Worm (Caenorhabditis elegans) whole organism, young adult: ENCODE data around the gene nhr-25.

Source experiments
- B0261.1 ChIP-seq: sonication (generic microtip); optimal IDR thresholded peaks from 2 replicates; lab custom pipeline; 2016; ENCODE audit warnings: mild to moderate bottlenecking, missing genetic modification characterization, moderate library complexity, missing compliant biosample characterization
- B0336.3 ChIP-seq: fragments of 200-800 bp; sonication (Bioruptor generic); IDR thresholded peaks from 2 replicates; pipeline ENCODE4 v1.3.6; 2022; ENCODE audit warnings: missing genetic modification characterization, missing compliant biosample characterization
- D2030.7 ChIP-seq: fragments of 200-800 bp; sonication (Bioruptor generic); IDR thresholded peaks from 2 replicates; pipeline ENCODE4 v1.3.6; 2022; ENCODE audit warnings: missing genetic modification reagents, missing genetic modification characterization, missing compliant biosample characterization
- F33H1.4 ChIP-seq: fragments of 200-800 bp; sonication (Bioruptor generic); IDR thresholded peaks from 2 replicates; pipeline ENCODE4 v1.3.6; 2022; ENCODE audit warnings: missing genetic modification reagents, missing genetic modification characterization, missing compliant biosample characterization
- F37B4.10 ChIP-seq: fragments of 200-800 bp; sonication (Bioruptor generic); IDR thresholded peaks from 2 replicates; pipeline ENCODE4 v1.3.6; 2022; ENCODE audit warnings: missing genetic modification characterization, missing compliant biosample characterization
- F55B11.4 ChIP-seq: sonication (generic microtip); optimal IDR thresholded peaks from 2 replicates; lab custom pipeline; 2016; ENCODE audit warnings: missing compliant biosample characterization, missing genetic modification characterization, borderline replicate concordance; ENCODE audit not compliant: insufficient read depth
- Y53F4B.3 ChIP-seq: fragments of 200-800 bp; sonication (Bioruptor generic); IDR thresholded peaks from 2 replicates; pipeline ENCODE4 v1.3.6; 2022; ENCODE audit warnings: missing genetic modification reagents, missing genetic modification characterization, missing compliant biosample characterization
- Y56A3A.18 ChIP-seq: fragments of 200-800 bp; sonication (Bioruptor generic); IDR thresholded peaks from 2 replicates; pipeline ENCODE4 v1.3.6; 2022; ENCODE audit warnings: missing genetic modification reagents, missing genetic modification characterization, missing compliant biosample characterization
- Y67H2A.10 ChIP-seq: fragments of 200-800 bp; sonication (Bioruptor generic); conservative IDR thresholded peaks from 2 replicates; pipeline ENCODE4 v1.3.6; 2022; ENCODE audit warnings: missing genetic modification reagents, missing genetic modification characterization, missing compliant biosample characterization
- Y79H2A.3 ChIP-seq: fragments of 200-800 bp; sonication (Bioruptor generic); conservative IDR thresholded peaks from 2 replicates; pipeline ENCODE4 v1.3.6; 2022; ENCODE audit warnings: missing genetic modification reagents, missing genetic modification characterization, missing compliant biosample characterization
- ZK185.1 ChIP-seq: sonication (generic microtip); optimal IDR thresholded peaks from 2 replicates; lab custom pipeline; 2016; ENCODE audit warnings: mild to moderate bottlenecking, missing genetic modification characterization, missing compliant biosample characterization; ENCODE audit not compliant: poor library complexity, severe bottlenecking
- ama-1 ChIP-seq, 3 experiments: fragments of 150-350 bp in 1 of 3; sonication (generic microtip) in 2 of 3; optimal IDR thresholded peaks; 2 replicates each; lab custom pipeline; 2014 to 2018; ENCODE audit warnings: missing biosample characterization in 2 of 3, missing genetic modification characterization in 2 of 3, missing genetic modification reagents in 2 of 3
- atf-7 ChIP-seq: sonication (generic microtip); optimal IDR thresholded peaks from 2 replicates; lab custom pipeline; 2017; ENCODE audit warnings: mild to moderate bottlenecking, missing genetic modification characterization, missing compliant biosample characterization
- athp-1 ChIP-seq: sonication (generic microtip); optimal IDR thresholded peaks from 2 replicates; lab custom pipeline; 2017; ENCODE audit warnings: mild to moderate bottlenecking, missing genetic modification characterization, missing compliant biosample characterization
- bed-2 ChIP-seq: fragments of 200-800 bp; sonication (Bioruptor generic); IDR thresholded peaks from 2 replicates; pipeline ENCODE4 v1.3.6; 2022; ENCODE audit warnings: missing genetic modification reagents, missing genetic modification characterization, missing compliant biosample characterization
- ceh-100 ChIP-seq: fragments of 200-800 bp; sonication (Bioruptor generic); IDR thresholded peaks from 2 replicates; pipeline ENCODE4 v1.3.6; 2022; ENCODE audit warnings: missing genetic modification reagents, missing genetic modification characterization, missing compliant biosample characterization
- ceh-40 ChIP-seq: fragments of 200-800 bp; sonication (Bioruptor generic); IDR thresholded peaks from 2 replicates; pipeline ENCODE4 v1.3.6; 2022; ENCODE audit warnings: missing genetic modification characterization, missing compliant biosample characterization
- ceh-79 ChIP-seq: sonication (generic microtip); optimal IDR thresholded peaks from 2 replicates; lab custom pipeline; 2017; ENCODE audit warnings: mild to moderate bottlenecking, missing genetic modification characterization, missing compliant biosample characterization
- ceh-91 ChIP-seq: fragments of 200-800 bp; sonication (Bioruptor generic); IDR thresholded peaks from 2 replicates; pipeline ENCODE4 v1.3.6; 2022; ENCODE audit warnings: missing genetic modification reagents, missing genetic modification characterization, missing compliant biosample characterization
- die-1 ChIP-seq: sonication (generic microtip); optimal IDR thresholded peaks from 2 replicates; lab custom pipeline; 2016; ENCODE audit warnings: missing genotype, mild to moderate bottlenecking, missing genetic modification characterization, missing compliant biosample characterization
- dpff-1 ChIP-seq: sonication (generic microtip); optimal IDR thresholded peaks from 2 replicates; lab custom pipeline; 2017; ENCODE audit warnings: mild to moderate bottlenecking, missing genetic modification characterization, missing compliant biosample characterization
- egl-44 ChIP-seq: fragments of 200-800 bp; sonication (Bioruptor generic); IDR thresholded peaks from 2 replicates; pipeline ENCODE4 v1.3.6; 2022; ENCODE audit warnings: missing genetic modification reagents, missing genetic modification characterization, missing compliant biosample characterization
- gei-17 ChIP-seq: fragments of 200-800 bp; sonication (Bioruptor generic); optimal IDR thresholded peaks from 2 replicates; lab custom pipeline; 2018; ENCODE audit warnings: mild to moderate bottlenecking, missing genetic modification characterization, missing compliant biosample characterization
- hsf-1 ChIP-seq: fragments of 200-800 bp; sonication (Bioruptor generic); IDR thresholded peaks from 2 replicates; pipeline ENCODE4 v1.3.6; 2022; ENCODE audit warnings: missing genetic modification reagents, missing genetic modification characterization, missing compliant biosample characterization
- lag-1 ChIP-seq: fragments of 200-800 bp; sonication (Bioruptor generic); IDR thresholded peaks from 2 replicates; pipeline ENCODE4 v1.3.6; 2022; ENCODE audit warnings: missing genetic modification reagents, missing genetic modification characterization, missing compliant biosample characterization
- let-607 ChIP-seq, 2 experiments: fragments of 200-800 bp in 1 of 2; sonication (Bioruptor generic) in 1 of 2; sonication (generic microtip) in 1 of 2; optimal IDR thresholded peaks; 2 replicates each; lab custom pipeline; 2016 to 2018; ENCODE audit warnings: mild to moderate bottlenecking in 2 of 2, missing compliant biosample characterization in 2 of 2, missing genetic modification characterization in 2 of 2, moderate library complexity in 2 of 2, missing genotype in 1 of 2
- lin-54 ChIP-seq: fragments of 200-800 bp; sonication (Bioruptor generic); optimal IDR thresholded peaks from 2 replicates; lab custom pipeline; 2018; ENCODE audit warnings: mild to moderate bottlenecking, missing genetic modification characterization, missing compliant biosample characterization
- madf-10 ChIP-seq: sonication (generic microtip); optimal IDR thresholded peaks from 2 replicates; lab custom pipeline; 2016; ENCODE audit warnings: mild to moderate bottlenecking, missing genetic modification characterization, missing compliant biosample characterization
- madf-3 ChIP-seq: fragments of 200-800 bp; sonication (Bioruptor generic); IDR thresholded peaks from 2 replicates; pipeline ENCODE4 v1.3.6; 2022; ENCODE audit warnings: missing genetic modification reagents, missing genetic modification characterization, missing compliant biosample characterization
- madf-6 ChIP-seq: fragments of 200-800 bp; sonication (Bioruptor generic); IDR thresholded peaks from 2 replicates; pipeline ENCODE4 v1.3.6; 2022; ENCODE audit warnings: missing genetic modification reagents, missing genetic modification characterization, missing compliant biosample characterization
- mel-28 ChIP-seq: sonication (generic microtip); optimal IDR thresholded peaks from 2 replicates; lab custom pipeline; 2016; ENCODE audit warnings: borderline replicate concordance, mild to moderate bottlenecking, missing genetic modification characterization, missing compliant biosample characterization
- mes-4 ChIP-seq: sonication (generic microtip); optimal IDR thresholded peaks from 2 replicates; lab custom pipeline; 2016; ENCODE audit warnings: missing genotype, missing genetic modification characterization, missing compliant biosample characterization
- nfya-2 ChIP-seq: fragments of 200-800 bp; sonication (Bioruptor generic); IDR thresholded peaks from 2 replicates; pipeline ENCODE4 v1.3.6; 2022; ENCODE audit warnings: missing genetic modification reagents, missing genetic modification characterization, missing compliant biosample characterization
- nhr-120 ChIP-seq: fragments of 200-800 bp; sonication (Bioruptor generic); IDR thresholded peaks from 2 replicates; pipeline ENCODE4 v1.3.6; 2022; ENCODE audit warnings: missing genetic modification characterization, missing compliant biosample characterization
- nhr-80 ChIP-seq: sonication (generic microtip); optimal IDR thresholded peaks from 2 replicates; lab custom pipeline; 2016; ENCODE audit warnings: missing genetic modification characterization, missing compliant biosample characterization
- nhr-90 ChIP-seq: sonication (generic microtip); optimal IDR thresholded peaks from 2 replicates; lab custom pipeline; 2016; ENCODE audit warnings: missing genotype, mild to moderate bottlenecking, missing genetic modification characterization, missing compliant biosample characterization
- pbrm-1 ChIP-seq: fragments of 200-800 bp; sonication (Bioruptor generic); IDR thresholded peaks from 2 replicates; pipeline ENCODE4 v1.3.6; 2022; ENCODE audit warnings: missing genetic modification reagents, missing genetic modification characterization, missing compliant biosample characterization
- pha-4 ChIP-seq: fragments of 150-350 bp; sonication (generic microtip); optimal IDR thresholded peaks from 2 replicates; lab custom pipeline; 2014; ENCODE audit warnings: missing biosample characterization, missing genetic modification reagents, missing genetic modification characterization
- repo-1 ChIP-seq: sonication (generic microtip); optimal IDR thresholded peaks from 2 replicates; lab custom pipeline; 2017; ENCODE audit warnings: mild to moderate bottlenecking, missing genetic modification characterization, missing compliant biosample characterization
- sea-2 ChIP-seq: fragments of 200-800 bp; sonication (Bioruptor generic); IDR thresholded peaks from 2 replicates; pipeline ENCODE4 v1.3.6; 2022; ENCODE audit warnings: missing genetic modification characterization, missing compliant biosample characterization
- snpc-3.4 ChIP-seq: sonication (generic microtip); optimal IDR thresholded peaks from 2 replicates; lab custom pipeline; 2017; ENCODE audit warnings: missing genetic modification characterization, mild to moderate bottlenecking, missing compliant biosample characterization, antibody characterized with exemption, moderate library complexity, missing genotype, missing genetic modification reagents
- somi-1 ChIP-seq: fragments of 200-800 bp; sonication (Bioruptor generic); optimal IDR thresholded peaks from 2 replicates; lab custom pipeline; 2018; ENCODE audit warnings: mild to moderate bottlenecking, missing genetic modification characterization, missing compliant biosample characterization
- tlf-1 ChIP-seq: fragments of 200-800 bp; sonication (Bioruptor generic); optimal IDR thresholded peaks from 2 replicates; lab custom pipeline; 2018; ENCODE audit warnings: mild to moderate bottlenecking, missing genetic modification characterization, missing compliant biosample characterization
- unc-130 ChIP-seq: sonication (generic microtip); optimal IDR thresholded peaks from 2 replicates; lab custom pipeline; 2016; ENCODE audit warnings: missing genetic modification reagents, missing genetic modification characterization, missing compliant biosample characterization
- zim-3 ChIP-seq: sonication (generic microtip); optimal IDR thresholded peaks from 2 replicates; lab custom pipeline; 2017; ENCODE audit warnings: mild to moderate bottlenecking, missing genetic modification characterization, moderate library complexity, missing compliant biosample characterization
- ztf-18 ChIP-seq: sonication (generic microtip); optimal IDR thresholded peaks from 2 replicates; lab custom pipeline; 2016; ENCODE audit warnings: missing genotype, mild to moderate bottlenecking, missing genetic modification characterization, missing compliant biosample characterization
- ztf-22 ChIP-seq: fragments of 200-800 bp; sonication (Bioruptor generic); optimal IDR thresholded peaks from 2 replicates; lab custom pipeline; 2018; ENCODE audit warnings: mild to moderate bottlenecking, missing genetic modification characterization, moderate library complexity, missing compliant biosample characterization
- ztf-3 ChIP-seq: fragments of 200-800 bp; sonication (Bioruptor generic); optimal IDR thresholded peaks from 2 replicates; lab custom pipeline; 2018; ENCODE audit warnings: mild to moderate bottlenecking, missing genetic modification characterization, missing compliant biosample characterization
- ztf-6 ChIP-seq: fragments of 200-800 bp; sonication (Bioruptor generic); IDR thresholded peaks from 2 replicates; pipeline ENCODE4 v1.3.6; 2022; ENCODE audit warnings: missing genetic modification reagents, missing genetic modification characterization, missing compliant biosample characterization

nhr-25 gene

ce11 chrX:13038791-13039190, 30.5 kb downstream of the nhr-25 start (continued):
- no peak for TF ChIP-seq bed-2 (GFP tag; lab: Robert Waterston, UW)
- TF ChIP-seq unc-130: no peak
- peak; percentile 55 for TF ChIP-seq snpc-3.4 (tag; lab: Kevin White, UChicago)
- no peak for TF ChIP-seq nhr-120 (GFP tag; lab: Robert Waterston, UW)
- TF ChIP-seq gei-17 (GFP tag; lab: Kevin White, UChicago): no peak
- TF ChIP-seq B0261.1 (tag; lab: Kevin White, UChicago): peak; percentile 83
- TF ChIP-seq nfya-2 (GFP tag; lab: Robert Waterston, UW): no peak
- TF ChIP-seq Y53F4B.3 (GFP tag; lab: Robert Waterston, UW): 0 out of 2 replicates have a peak, but pooled peaks have one; percentile 12
- no peak for TF ChIP-seq ceh-91 (GFP tag; lab: Robert Waterston, UW)
- peak; percentile 27; the same call in 1 of the 2 replicates for TF ChIP-seq Y56A3A.18 (GFP tag; lab: Robert Waterston, UW)
- TF ChIP-seq ZK185.1 (tag; lab: Kevin White, UChicago): peak; percentile 34
- TF ChIP-seq repo-1 (tag; lab: Kevin White, UChicago): no peak
- no peak for TF ChIP-seq dpff-1 (tag; lab: Kevin White, UChicago)
- TF ChIP-seq nhr-80 (tag; lab: Kevin White, UChicago): peak; percentile 60
- no peak for TF ChIP-seq F55B11.4 (tag; lab: Kevin White, UChicago)
- TF ChIP-seq ztf-18 (tag; lab: Kevin White, UChicago): peak; percentile 62
- peak; percentile 20 to 55 for TF ChIP-seq let-607 (tag; optimal IDR thresholded peaks at IDR 0.05; lab: Kevin White, UChicago)
- TF ChIP-seq F37B4.10 (GFP tag; lab: Robert Waterston, UW): no peak
- TF ChIP-seq hsf-1 (GFP tag; lab: Robert Waterston, UW): no peak
- no peak for TF ChIP-seq zim-3 (tag; lab: Kevin White, UChicago)
- TF ChIP-seq ceh-40 (GFP tag; lab: Robert Waterston, UW): peak; percentile 71; the same call in 1 of the 2 replicates
- TF ChIP-seq somi-1 (GFP tag; lab: Kevin White, UChicago): no peak
- peak; percentile 69; the same call in 1 of the 2 replicates for TF ChIP-seq madf-6 (GFP tag; lab: Robert Waterston, UW)
- peak; percentile 56 for TF ChIP-seq madf-10 (tag; lab: Kevin White, UChicago)
- TF ChIP-seq Y79H2A.3: no peak
- no peak; the same call in 1 of the 2 replicates for TF ChIP-seq B0336.3
- TF ChIP-seq madf-3 (GFP tag; lab: Robert Waterston, UW): no peak
- peak; percentile 79 for TF ChIP-seq egl-44
- no peak for TF ChIP-seq sea-2 (GFP tag; lab: Robert Waterston, UW)
- peak; percentile 83 for TF ChIP-seq nhr-90 (tag; lab: Kevin White, UChicago)
- peak; percentile 73 for TF ChIP-seq pbrm-1 (GFP tag; lab: Robert Waterston, UW)
- TF ChIP-seq tlf-1: no peak
- TF ChIP-seq mel-28 (tag; lab: Kevin White, UChicago): no peak
- TF ChIP-seq ztf-3: no peak
- no peak for TF ChIP-seq ceh-100
- TF ChIP-seq atf-7: peak; percentile 12
- peak; percentile 64 for TF ChIP-seq mes-4
- no peak for TF ChIP-seq lag-1 (GFP tag; lab: Robert Waterston, UW)
- no peak for TF ChIP-seq ztf-6 (GFP tag; lab: Robert Waterston, UW)
- TF ChIP-seq Y67H2A.10: 0 out of 2 replicates have a peak, but pooled peaks have one; percentile 20
- no peak for TF ChIP-seq pha-4 (tag; lab: Kevin White, UChicago)
- no peak for TF ChIP-seq ztf-22 (GFP tag; lab: Kevin White, UChicago)
- peak; percentile 86 for TF ChIP-seq D2030.7 (GFP tag; lab: Robert Waterston, UW)
- TF ChIP-seq lin-54 (GFP tag; lab: Kevin White, UChicago): no peak
- TF ChIP-seq ceh-79 (tag; lab: Kevin White, UChicago): no peak
- TF ChIP-seq ama-1 (optimal IDR thresholded peaks at IDR 0.05; lab: Kevin White, UChicago): no peak
- peak in 1 of 2 experiments; percentile 32 for TF ChIP-seq ama-1 (GFP tag; optimal IDR thresholded peaks at IDR 0.05; lab: Kevin White, UChicago)
- no peak for TF ChIP-seq F33H1.4
- TF ChIP-seq athp-1: peak; percentile 2
- peak; percentile 83 for TF ChIP-seq die-1
